Fruit fly (Drosophila melanogaster) whole organism, embryonic: Measurements from ENCODE around the gene nop5.

Experiments used
- Blimp-1 ChIP-seq: fragments of 200-800 bp; sonication (Bioruptor generic); optimal IDR thresholded peaks from 3 replicates; lab custom pipeline; 2018; ENCODE audit warnings: missing biosample characterization, missing genetic modification characterization, mild to moderate bottlenecking, moderate library complexity, missing genetic modification reagents
- BtbVII ChIP-seq: fragments of 200-800 bp; sonication (Bioruptor generic); optimal IDR thresholded peaks from 3 replicates; lab custom pipeline; 2017; ENCODE audit warnings: missing biosample characterization, mild to moderate bottlenecking, missing genetic modification characterization
- CG12391 ChIP-seq: fragments of 200-800 bp; sonication (Bioruptor generic); optimal IDR thresholded peaks from 3 replicates; lab custom pipeline; 2018; ENCODE audit warnings: missing biosample characterization, mild to moderate bottlenecking, missing genetic modification characterization, moderate library complexity
- CG12942 ChIP-seq: fragments of 200-800 bp; sonication (Bioruptor generic); optimal IDR thresholded peaks from 3 replicates; lab custom pipeline; 2016; ENCODE audit warnings: missing biosample characterization, missing genetic modification characterization
- CG13287 ChIP-seq: fragments of 200-800 bp; sonication (Bioruptor generic); IDR thresholded peaks from 2 replicates; pipeline ENCODE4 v1.3.6; 2022; ENCODE audit warnings: missing biosample characterization, missing genetic modification characterization; ENCODE audit not compliant: partially characterized antibody
- CG15514 ChIP-seq: fragments of 200-800 bp; sonication (Bioruptor generic); optimal IDR thresholded peaks from 3 replicates; lab custom pipeline; 2017; ENCODE audit warnings: missing biosample characterization, missing genetic modification characterization, mild to moderate bottlenecking, moderate library complexity, missing genetic modification reagents
- CG17385 ChIP-seq: fragments of 200-800 bp; sonication (Bioruptor generic); optimal IDR thresholded peaks from 3 replicates; lab custom pipeline; 2018; ENCODE audit warnings: missing biosample characterization, mild to moderate bottlenecking, missing genetic modification characterization
- CG18011 ChIP-seq: fragments of 200-800 bp; sonication (Bioruptor generic); optimal IDR thresholded peaks from 2 replicates; lab custom pipeline; 2017; ENCODE audit warnings: missing biosample characterization, missing genetic modification characterization, mild to moderate bottlenecking, moderate library complexity, missing genotype
- CG30020 ChIP-seq: fragments of 200-800 bp; optimal IDR thresholded peaks from 2 replicates; lab custom pipeline; 2019; ENCODE audit warnings: missing biosample characterization, mild to moderate bottlenecking, missing genetic modification characterization, moderate library complexity
- CG3281 ChIP-seq: fragments of 200-800 bp; sonication (Bioruptor generic); optimal IDR thresholded peaks from 3 replicates; lab custom pipeline; 2017; ENCODE audit warnings: missing biosample characterization, mild to moderate bottlenecking, missing genetic modification characterization
- CG33213 ChIP-seq: fragments of 200-800 bp; sonication (Bioruptor generic); optimal IDR thresholded peaks from 3 replicates; lab custom pipeline; 2016; ENCODE audit warnings: missing biosample characterization, missing genetic modification characterization
- CG3847 ChIP-seq: fragments of 200-800 bp; sonication (Bioruptor generic); IDR thresholded peaks from 2 replicates; pipeline ENCODE4 v1.3.6; 2022; ENCODE audit warnings: missing biosample characterization, missing genetic modification characterization
- CG4360 ChIP-seq: fragments of 200-800 bp; sonication (Bioruptor generic); IDR thresholded peaks from 2 replicates; pipeline ENCODE4 v1.3.6; 2022; ENCODE audit warnings: missing biosample characterization, missing genetic modification characterization
- CG4404 ChIP-seq: fragments of 200-800 bp; sonication (Bioruptor generic); IDR thresholded peaks from 2 replicates; pipeline ENCODE4 v1.3.6; 2022; ENCODE audit warnings: missing biosample characterization, missing genetic modification characterization
- CG8359 ChIP-seq: fragments of 200-800 bp; sonication (Bioruptor generic); optimal IDR thresholded peaks from 2 replicates; lab custom pipeline; 2017; ENCODE audit warnings: missing biosample characterization, mild to moderate bottlenecking, missing genetic modification characterization, borderline replicate concordance
- CG8944 ChIP-seq: fragments of 200-800 bp; sonication (Bioruptor generic); optimal IDR thresholded peaks from 3 replicates; lab custom pipeline; 2016; ENCODE audit warnings: missing biosample characterization, missing genetic modification characterization
- CG9727 ChIP-seq: fragments of 200-800 bp; sonication (Bioruptor generic); optimal IDR thresholded peaks from 3 replicates; lab custom pipeline; 2017; ENCODE audit warnings: missing biosample characterization, mild to moderate bottlenecking, missing genetic modification characterization
- Chrac-16 ChIP-seq: fragments of 200-800 bp; sonication (Bioruptor generic); optimal IDR thresholded peaks from 3 replicates; lab custom pipeline; 2016; ENCODE audit warnings: missing biosample characterization, missing genetic modification characterization
- Dad ChIP-seq: fragments of 200-800 bp; sonication (Bioruptor generic); optimal IDR thresholded peaks from 3 replicates; lab custom pipeline; 2016; ENCODE audit warnings: missing biosample characterization, missing genetic modification characterization
- Dip3 ChIP-seq: fragments of 200-800 bp; sonication (Bioruptor generic); optimal IDR thresholded peaks from 3 replicates; lab custom pipeline; 2016; ENCODE audit warnings: missing biosample characterization, missing genetic modification characterization
- Dll ChIP-seq: fragments of 200-800 bp; sonication (Bioruptor generic); IDR thresholded peaks from 4 replicates; pipeline ENCODE4 v1.3.6; 2022; ENCODE audit warnings: missing biosample characterization, missing genetic modification characterization; ENCODE audit not compliant: partially characterized antibody
- Fer1 ChIP-seq: fragments of 200-800 bp; sonication (Bioruptor generic); optimal IDR thresholded peaks from 2 replicates; lab custom pipeline; 2017; ENCODE audit warnings: missing biosample characterization, mild to moderate bottlenecking, missing genetic modification characterization
- Fer2 ChIP-seq: fragments of 200-800 bp; sonication (Bioruptor generic); optimal IDR thresholded peaks from 2 replicates; lab custom pipeline; 2018; ENCODE audit warnings: missing biosample characterization, mild to moderate bottlenecking, missing genetic modification characterization, moderate library complexity
- Hr51 ChIP-seq, 2 experiments: fragments of 200-800 bp; sonication (Bioruptor generic); optimal IDR thresholded peaks; 2 replicates in 1 of 2; 3 replicates in 1 of 2; lab custom pipeline; 2016 to 2018; ENCODE audit warnings: missing biosample characterization in 2 of 2, missing genetic modification characterization in 2 of 2, mild to moderate bottlenecking in 1 of 2, moderate library complexity in 1 of 2
- MBD-R2 ChIP-seq: fragments of 200-800 bp; sonication (Bioruptor generic); IDR thresholded peaks from 2 replicates; pipeline ENCODE4 v1.3.6; 2022; ENCODE audit warnings: missing biosample characterization, missing genetic modification characterization
- Max ChIP-seq: fragments of 200-800 bp; sonication (Bioruptor generic); optimal IDR thresholded peaks from 2 replicates; lab custom pipeline; 2016; ENCODE audit warnings: missing biosample characterization, mild to moderate bottlenecking, missing genetic modification characterization
- NFAT ChIP-seq: fragments of 200-800 bp; sonication (Bioruptor generic); IDR thresholded peaks from 2 replicates; pipeline ENCODE4 v1.3.6; 2022; ENCODE audit warnings: missing biosample characterization, missing genetic modification characterization
- Neu2 ChIP-seq: fragments of 200-800 bp; sonication (Bioruptor generic); optimal IDR thresholded peaks from 3 replicates; lab custom pipeline; 2016; ENCODE audit warnings: missing biosample characterization, missing genetic modification characterization, borderline replicate concordance
- Nf-YB ChIP-seq: fragments of 200-800 bp; sonication (Bioruptor generic); optimal IDR thresholded peaks from 3 replicates; lab custom pipeline; 2019; ENCODE audit warnings: missing biosample characterization, mild to moderate bottlenecking, missing genetic modification characterization, moderate library complexity
- NfI ChIP-seq: fragments of 200-800 bp; sonication (Bioruptor generic); optimal IDR thresholded peaks from 3 replicates; lab custom pipeline; 2018; ENCODE audit warnings: missing biosample characterization, mild to moderate bottlenecking, missing genetic modification characterization, moderate library complexity
- Oli ChIP-seq: fragments of 200-800 bp; sonication (Bioruptor generic); optimal IDR thresholded peaks from 2 replicates; lab custom pipeline; 2018; ENCODE audit warnings: missing biosample characterization, mild to moderate bottlenecking, missing genetic modification characterization, moderate library complexity
- Sry-δ ChIP-seq: fragments of 200-800 bp; sonication (Bioruptor generic); optimal IDR thresholded peaks from 2 replicates; lab custom pipeline; 2016; ENCODE audit warnings: missing biosample characterization, missing genetic modification characterization
- Stat92E ChIP-seq, 3 experiments: fragments of >200 bp in 2 of 3; fragments of 200-800 bp in 1 of 3; sonication (Bioruptor generic) in 1 of 3; optimal IDR thresholded peaks; 2 replicates each; lab custom pipeline; 2017 to 2019; ENCODE audit warnings: missing biosample characterization in 3 of 3, missing genetic modification characterization in 3 of 3, mild to moderate bottlenecking in 1 of 3, moderate library complexity in 1 of 3
- Xbp1 ChIP-seq: fragments of 200-800 bp; sonication (Bioruptor generic); optimal IDR thresholded peaks from 3 replicates; lab custom pipeline; 2016; ENCODE audit warnings: missing biosample characterization, mild to moderate bottlenecking, missing genetic modification characterization
- Xrp1 ChIP-seq: fragments of 200-800 bp; sonication (Bioruptor generic); IDR thresholded peaks from 2 replicates; pipeline ENCODE4 v1.3.6; 2022; ENCODE audit warnings: missing biosample characterization, missing genetic modification characterization
- YL-1 ChIP-seq: fragments of 200-800 bp; sonication (Bioruptor generic); optimal IDR thresholded peaks from 3 replicates; lab custom pipeline; 2017; ENCODE audit warnings: missing biosample characterization, mild to moderate bottlenecking, missing genetic modification characterization
- az2 ChIP-seq: fragments of 200-800 bp; sonication (Bioruptor generic); optimal IDR thresholded peaks from 3 replicates; lab custom pipeline; 2016; ENCODE audit warnings: missing biosample characterization, missing genetic modification characterization
- cg ChIP-seq: fragments of 200-800 bp; sonication (Bioruptor generic); optimal IDR thresholded peaks from 3 replicates; lab custom pipeline; 2019; ENCODE audit warnings: missing biosample characterization, mild to moderate bottlenecking, missing genetic modification characterization, moderate library complexity
- gcm2 ChIP-seq: fragments of 200-800 bp; sonication (Bioruptor generic); optimal IDR thresholded peaks from 2 replicates; lab custom pipeline; 2016; ENCODE audit warnings: missing biosample characterization, missing genetic modification characterization
- gfzf ChIP-seq: fragments of 200-800 bp; sonication (Bioruptor generic); optimal IDR thresholded peaks from 2 replicates; lab custom pipeline; 2016; ENCODE audit warnings: missing biosample characterization, mild to moderate bottlenecking, missing genetic modification characterization, moderate library complexity
- gro ChIP-seq: fragments of 200-800 bp; sonication (Bioruptor generic); optimal IDR thresholded peaks from 2 replicates; lab custom pipeline; 2016; ENCODE audit warnings: missing biosample characterization, missing genetic modification characterization
- ind ChIP-seq: fragments of 200-800 bp; sonication (Bioruptor generic); optimal IDR thresholded peaks from 3 replicates; lab custom pipeline; 2016; ENCODE audit warnings: missing biosample characterization, missing genetic modification characterization
- lmd ChIP-seq: fragments of 200-800 bp; sonication (Bioruptor generic); IDR thresholded peaks from 2 replicates; pipeline ENCODE4 v1.3.6; 2022; ENCODE audit warnings: missing biosample characterization, missing genetic modification characterization
- mam ChIP-seq: fragments of 200-800 bp; sonication (Bioruptor generic); optimal IDR thresholded peaks from 3 replicates; lab custom pipeline; 2016; ENCODE audit warnings: missing biosample characterization, missing genetic modification characterization
- pum ChIP-seq: fragments of 200-800 bp; sonication (Bioruptor generic); optimal IDR thresholded peaks from 2 replicates; lab custom pipeline; 2016; ENCODE audit warnings: missing biosample characterization, missing genetic modification characterization
- row ChIP-seq: fragments of 200-800 bp; sonication (Bioruptor generic); IDR thresholded peaks from 3 replicates; pipeline ENCODE4 v1.3.6; 2022; ENCODE audit warnings: missing biosample characterization, missing genetic modification characterization
- run ChIP-seq: fragments of 200-800 bp; sonication (Bioruptor generic); optimal IDR thresholded peaks from 3 replicates; lab custom pipeline; 2018; ENCODE audit warnings: missing biosample characterization, mild to moderate bottlenecking, missing genetic modification characterization
- scrt ChIP-seq: fragments of 200-800 bp; sonication (Bioruptor generic); optimal IDR thresholded peaks from 2 replicates; lab custom pipeline; 2018; ENCODE audit warnings: missing biosample characterization, mild to moderate bottlenecking, missing genetic modification characterization, moderate library complexity
- sqz ChIP-seq: fragments of 200-800 bp; sonication (Bioruptor generic); optimal IDR thresholded peaks from 3 replicates; lab custom pipeline; 2018; ENCODE audit warnings: missing biosample characterization, mild to moderate bottlenecking, missing genetic modification characterization

Gene nop5

dm6 chr2L:6907761-6908160, 10.8 kb downstream of the nop5 start, which contains the start of the genes Polr1F and Rat1 (continued):
- TF ChIP-seq pum (GFP tag; lab: Kevin White, UChicago) (no peak), BtbVII (no peak), CG18011 (GFP tag; lab: Kevin White, UChicago) (peak; percentile 17), NfI (GFP tag; lab: Kevin White, UChicago) (no peak), Dad (GFP tag; lab: Kevin White, UChicago) (peak; percentile 2), Blimp-1 (GFP tag; lab: Kevin White, UChicago) (no peak), gcm2 (GFP tag; lab: Kevin White, UChicago) (no peak), CG33213 (peak; percentile 38), cg (peak; percentile 32), Sry-δ (GFP tag; lab: Kevin White, UChicago) (peak; percentile 30), row (GFP tag; lab: Robert Waterston, UW) (peak; percentile 79), Chrac-16 (peak; percentile 40), CG12942 (GFP tag; lab: Kevin White, UChicago) (peak; percentile 3), Fer1 (GFP tag; lab: Kevin White, UChicago) (peak; percentile 29), Fer2 (tag; lab: Kevin White, UChicago) (no peak), Max (GFP tag; lab: Kevin White, UChicago) (peak; percentile 86), CG8359 (GFP tag; lab: Kevin White, UChicago) (no peak), YL-1 (peak; percentile 81), scrt (GFP tag; lab: Kevin White, UChicago) (no peak), lmd (0 out of 2 replicates have a peak, but pooled peaks have one; percentile 8), CG12391 (tag; lab: Kevin White, UChicago) (peak; percentile 79), CG4404 (GFP tag; lab: Robert Waterston, UW) (no peak), gfzf (GFP tag; lab: Kevin White, UChicago) (peak; percentile 70), Xrp1 (GFP tag; lab: Robert Waterston, UW) (peak; percentile 39; the same call in 1 of the 2 replicates), CG15514 (peak; percentile 69), Neu2 (GFP tag; lab: Kevin White, UChicago) (no peak), sqz (GFP tag; lab: Kevin White, UChicago) (no peak), az2 (GFP tag; lab: Kevin White, UChicago) (peak; percentile 21), CG9727 (peak; percentile 19), CG3847 (GFP tag; lab: Robert Waterston, UW) (peak; percentile 18; the same call in 1 of the 2 replicates), Nf-YB (GFP tag; lab: Kevin White, UChicago) (no peak), Dll (GFP tag; lab: Robert Waterston, UW) (peak; percentile 39; the same call in 1 of the 4 replicates), Oli (no peak), run (peak; percentile 7), MBD-R2 (GFP tag; lab: Robert Waterston, UW) (peak; percentile 89), CG8944 (GFP tag; lab: Kevin White, UChicago) (peak; percentile 18), CG17385 (no peak), CG4360 (no peak), Xbp1 (GFP tag; lab: Kevin White, UChicago) (peak; percentile 50), NFAT (GFP tag; lab: Robert Waterston, UW) (0 out of 2 replicates have a peak, but pooled peaks have one; percentile 11), mam (GFP tag; lab: Kevin White, UChicago) (peak; percentile 39), Stat92E (GFP tag; optimal IDR thresholded peaks at IDR 0.05; lab: Kevin White, UChicago) (peak in 1 of 3 experiments; percentile 12), CG3281 (GFP tag; lab: Kevin White, UChicago) (peak; percentile 2), Hr51 (GFP tag; optimal IDR thresholded peaks at IDR 0.05; lab: Kevin White, UChicago) (peak in 1 of 2 experiments; percentile 16), gro (peak; percentile 30), Dip3 (GFP tag; lab: Kevin White, UChicago) (peak; percentile 0), CG13287 (GFP tag; lab: Robert Waterston, UW) (peak; percentile 54; the same call in 1 of the 2 replicates), ind (GFP tag; lab: Kevin White, UChicago) (peak; percentile 5), CG30020 (peak; percentile 59)
